Worm (Caenorhabditis elegans) whole organism, L4 larva: Measurements from ENCODE around the gene ceh-16.

Source experiments
- ZK546.5 ChIP-seq, 2 experiments: sonication (generic microtip); optimal IDR thresholded peaks; 2 replicates each; lab custom pipeline; 2017; ENCODE audit warnings: missing biosample characterization in 2 of 2, missing genetic modification characterization in 2 of 2
- nhr-11 ChIP-seq: fragments of 150-350 bp; optimal IDR thresholded peaks from 2 replicates; lab custom pipeline; 2014; ENCODE audit warnings: missing biosample characterization, missing genetic modification characterization
- nhr-77 ChIP-seq: fragments of 150-350 bp; optimal IDR thresholded peaks from 2 replicates; lab custom pipeline; 2014; ENCODE audit warnings: missing biosample characterization, missing genetic modification characterization
- saeg-2 ChIP-seq: fragments of 200-800 bp; sonication (Bioruptor generic); IDR thresholded peaks from 2 replicates; pipeline ENCODE4 v1.3.6; 2022; ENCODE audit warnings: missing genetic modification reagents, missing genetic modification characterization, missing compliant biosample characterization
- unc-62 ChIP-seq, 3 experiments: fragments of 150-350 bp in 1 of 3; sonication (generic microtip); optimal IDR thresholded peaks in 2 of 3; peaks in 1 of 3; 1 replicate in 1 of 3; 2 replicates in 2 of 3; lab custom pipeline; 2014 to 2017; ENCODE audit warnings: missing biosample characterization in 3 of 3, missing genetic modification characterization in 3 of 3, missing genetic modification reagents in 3 of 3, missing genotype in 1 of 3
- zip-11 ChIP-seq: fragments of 200-800 bp; sonication (Bioruptor generic); IDR thresholded peaks from 2 replicates; pipeline ENCODE4 v1.3.6; 2022; ENCODE audit warnings: missing genetic modification characterization, missing compliant biosample characterization

- TF ChIP-seq nhr-11 (tag; lab: Kevin White, UChicago): no peak
- no peak for TF ChIP-seq nhr-77 (tag; lab: Kevin White, UChicago)
- TF ChIP-seq unc-62 (GFP tag; optimal IDR thresholded peaks at IDR 0.05 in 1 of 2; lab: Kevin White, UChicago): peak in 1 of 2 experiments; percentile 94
- no peak for TF ChIP-seq unc-62 (tag; optimal IDR thresholded peaks at IDR 0.05; lab: Kevin White, UChicago)
- TF ChIP-seq saeg-2: no peak
- TF ChIP-seq zip-11 (GFP tag; lab: Robert Waterston, UW): no peak
- no peak for TF ChIP-seq ZK546.5 (tag; optimal IDR thresholded peaks at IDR 0.05; lab: Kevin White, UChicago)
Measured at ce11 chrIII:8589195-8589594, 33.3 kb upstream of the ceh-16 start, which contains the start of gene fip-3.
